Fruit fly (Drosophila melanogaster): ENCODE measurements around the gene CG32407.
A peak's percentile ranks its signal among the peaks of the same experiment; 100 is the strongest.

CG32407 gene

dm6 chr3L:5881310-5882208 lies 40.3 kb upstream of the CG32407 start (continued):
- TF ChIP-seq Dp (GFP tag; optimal IDR thresholded peaks at IDR 0.05) = no peak
- no peak for TF ChIP-seq pnt (GFP tag; optimal IDR thresholded peaks at IDR 0.05)
- TF ChIP-seq Usf (GFP tag; optimal IDR thresholded peaks at IDR 0.05) = peak; percentile 22
- TF ChIP-seq bowl (GFP tag; IDR thresholded peaks at IDR 0.05) = no peak
- no peak for TF ChIP-seq CG6683 (GFP tag; optimal IDR thresholded peaks at IDR 0.05)
- peak; percentile 91 for TF ChIP-seq CG4707 (GFP tag; optimal IDR thresholded peaks at IDR 0.05)
- no peak for TF ChIP-seq slou (GFP tag; optimal IDR thresholded peaks at IDR 0.05)
- no peak for TF ChIP-seq D19B (GFP tag; optimal IDR thresholded peaks at IDR 0.05)
- peak; percentile 38 for TF ChIP-seq CG12744 (GFP tag; optimal IDR thresholded peaks at IDR 0.05)
- no peak for TF ChIP-seq CG14710 (tag; optimal IDR thresholded peaks at IDR 0.05)
- TF ChIP-seq az2 (GFP tag; optimal IDR thresholded peaks at IDR 0.05) = peak; percentile 64
- TF ChIP-seq CG13894 (tag; optimal IDR thresholded peaks at IDR 0.05) = no peak
- TF ChIP-seq CG31224 (GFP tag; IDR thresholded peaks at IDR 0.05) = no peak
- no peak for TF ChIP-seq CG32772 (GFP tag; IDR thresholded peaks at IDR 0.05)
- TF ChIP-seq Spps (tag; optimal IDR thresholded peaks at IDR 0.05) = no peak
- peak; percentile 19 for TF ChIP-seq fu2 (GFP tag; optimal IDR thresholded peaks at IDR 0.05)
- TF ChIP-seq Lpt (GFP tag; optimal IDR thresholded peaks at IDR 0.05) = no peak
- no peak for TF ChIP-seq Lim3 (GFP tag; IDR thresholded peaks at IDR 0.05)
- no peak for TF ChIP-seq Ets65A (GFP tag)
- TF ChIP-seq Sry-β (GFP tag; optimal IDR thresholded peaks at IDR 0.05) = no peak
- TF ChIP-seq Poxn (GFP tag; IDR thresholded peaks at IDR 0.05) = no peak
- TF ChIP-seq CG10543 (GFP tag; optimal IDR thresholded peaks at IDR 0.05) = no peak
- no peak for TF ChIP-seq unc-4 (GFP tag; IDR thresholded peaks at IDR 0.05; ENCODE audit: partially characterized antibody)
- TF ChIP-seq exex (tag; optimal IDR thresholded peaks at IDR 0.05) = no peak
- TF ChIP-seq pfk (GFP tag; optimal IDR thresholded peaks at IDR 0.05) = no peak
- TF ChIP-seq Hr3 (GFP tag; optimal IDR thresholded peaks at IDR 0.05) = peak; percentile 65
- no peak for TF ChIP-seq CG33213 (GFP tag; optimal IDR thresholded peaks at IDR 0.05)
- TF ChIP-seq D (optimal IDR thresholded peaks at IDR 0.05) = no peak
- peak; percentile 15 for TF ChIP-seq D (GFP tag; optimal IDR thresholded peaks at IDR 0.05)
- no peak for TF ChIP-seq trem (tag; optimal IDR thresholded peaks at IDR 0.05)
- no peak for TF ChIP-seq kni (GFP tag; optimal IDR thresholded peaks at IDR 0.05)
- TF ChIP-seq HmgZ (tag; optimal IDR thresholded peaks at IDR 0.05) = no peak
- no peak for TF ChIP-seq CG13123 (GFP tag; optimal IDR thresholded peaks at IDR 0.05)
- TF ChIP-seq salm (tag; optimal IDR thresholded peaks at IDR 0.05) = no peak
- TF ChIP-seq CG1529 (GFP tag; optimal IDR thresholded peaks at IDR 0.05) = peak; percentile 49
- peak; percentile 41 for TF ChIP-seq CG8944 (GFP tag; optimal IDR thresholded peaks at IDR 0.05)
- peak; percentile 7 for TF ChIP-seq oc (tag; optimal IDR thresholded peaks at IDR 0.05)
- no peak for TF ChIP-seq CG3995 (GFP tag; optimal IDR thresholded peaks at IDR 0.05)
- no peak for TF ChIP-seq gce (GFP tag; IDR thresholded peaks at IDR 0.05)
- no peak for TF ChIP-seq CG10959 (GFP tag; IDR thresholded peaks at IDR 0.05)
- no peak for TF ChIP-seq usp (GFP tag; optimal IDR thresholded peaks at IDR 0.05)
- no peak for TF ChIP-seq CG2712 (tag; optimal IDR thresholded peaks at IDR 0.05)
- no peak for TF ChIP-seq jing (GFP tag; optimal IDR thresholded peaks at IDR 0.05)
- no peak for TF ChIP-seq CG1024 (GFP tag; IDR thresholded peaks at IDR 0.05)
- no peak for TF ChIP-seq lov (optimal IDR thresholded peaks at IDR 0.05)
- no peak for TF ChIP-seq lov (GFP tag; IDR thresholded peaks at IDR 0.05)
- TF ChIP-seq lmd (GFP tag; IDR thresholded peaks at IDR 0.05) = no peak
- no peak for TF ChIP-seq CG15479 (GFP tag; optimal IDR thresholded peaks at IDR 0.05)
- TF ChIP-seq her (GFP tag; optimal IDR thresholded peaks at IDR 0.05) = no peak
- TF ChIP-seq insv (GFP tag; optimal IDR thresholded peaks at IDR 0.05) = peak in 1 of 2 experiments; percentile 91
- TF ChIP-seq nmo (GFP tag; optimal IDR thresholded peaks at IDR 0.05) = peak; percentile 76

All from whole organism, embryonic.